Worm (Caenorhabditis elegans): ENCODE measurements around the gene ZK1307.8.
A peak's percentile ranks its signal among the peaks of the same experiment; 100 is the strongest.

ZK1307.8 gene

DNA sequence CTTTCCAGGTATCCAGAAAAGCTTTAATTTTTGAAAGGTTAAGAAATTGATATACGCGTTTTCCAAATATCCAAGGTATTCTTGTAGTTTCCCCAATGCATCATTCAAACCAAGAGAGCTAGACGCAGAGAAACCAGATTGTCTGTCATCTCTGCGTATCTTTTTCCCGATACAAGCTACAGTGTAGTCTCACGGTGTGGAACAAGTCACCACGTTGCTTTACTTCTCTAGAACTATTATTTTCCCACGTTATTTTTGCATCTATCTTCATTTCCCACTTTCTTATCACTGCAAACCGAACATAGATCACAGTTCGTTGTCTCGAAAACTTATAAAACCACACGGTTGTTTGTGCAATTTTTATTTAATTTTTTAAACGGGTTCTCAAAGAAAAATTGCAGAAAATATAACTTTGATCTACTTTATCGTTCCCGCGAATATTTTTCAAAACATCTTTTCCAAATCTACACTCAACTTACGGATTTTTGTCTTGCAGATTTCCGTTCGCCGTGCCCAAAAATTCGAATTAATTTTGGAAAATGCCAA, 31.9 kb downstream of the ZK1307.8 start, which contains the start of gene gstk-1 (continued):
- TF ChIP-seq madf-9 (GFP tag; conservative IDR thresholded peaks at IDR 0.05), result no peak
- no peak for TF ChIP-seq vab-7 (GFP tag; IDR thresholded peaks at IDR 0.05)
- TF ChIP-seq gei-8 (GFP tag; optimal IDR thresholded peaks at IDR 0.05), result no peak
- peak; percentile 30 for TF ChIP-seq mep-1 (tag; optimal IDR thresholded peaks at IDR 0.05)
- TF ChIP-seq lir-3 (tag; optimal IDR thresholded peaks at IDR 0.05), result no peak
- peak; percentile 2 for TF ChIP-seq aha-1 (tag)
- TF ChIP-seq ztf-11 (tag; optimal IDR thresholded peaks at IDR 0.05), result no peak
- TF ChIP-seq skn-1 (tag; optimal IDR thresholded peaks at IDR 0.05), result no peak
- TF ChIP-seq nhr-102 (tag; optimal IDR thresholded peaks at IDR 0.05), result peak; percentile 36
- no peak for TF ChIP-seq T26A8.4 (GFP tag; IDR thresholded peaks at IDR 0.05)
- TF ChIP-seq attf-4 (tag; optimal IDR thresholded peaks at IDR 0.05), result no peak
- no peak for TF ChIP-seq mxl-2 (GFP tag; conservative IDR thresholded peaks at IDR 0.05)
- TF ChIP-seq F49E8.2 (tag; optimal IDR thresholded peaks at IDR 0.05; ENCODE audit: borderline replicate concordance), result no peak
- TF ChIP-seq lin-15B (tag; optimal IDR thresholded peaks at IDR 0.05), result no peak
- peak; percentile 16 for TF ChIP-seq T20F7.1 (GFP tag; optimal IDR thresholded peaks at IDR 0.05)
- no peak for TF ChIP-seq Y105C5A.15 (GFP tag; IDR thresholded peaks at IDR 0.05)
- TF ChIP-seq R02D3.7 (tag; optimal IDR thresholded peaks at IDR 0.05), result no peak
- TF ChIP-seq dmd-8 (GFP tag; IDR thresholded peaks at IDR 0.05), result 0 out of 2 replicates have a peak, but pooled peaks have one; percentile 25
- TF ChIP-seq mdt-29 (GFP tag; IDR thresholded peaks at IDR 0.05), result no peak
- no peak for TF ChIP-seq unc-39 (tag; optimal IDR thresholded peaks at IDR 0.05)
- no peak for TF ChIP-seq snpc-4 (tag; optimal IDR thresholded peaks at IDR 0.05)
- no peak for TF ChIP-seq ctbp-1 (GFP tag; IDR thresholded peaks at IDR 0.05)
- TF ChIP-seq dmd-6 (GFP tag; IDR thresholded peaks at IDR 0.05), result peak; percentile 90
- TF ChIP-seq nhr-11 (tag; optimal IDR thresholded peaks at IDR 0.05), result no peak
- TF ChIP-seq zfp-3 (GFP tag; conservative IDR thresholded peaks at IDR 0.05), result no peak
- TF ChIP-seq nhr-28 (tag; optimal IDR thresholded peaks at IDR 0.05), result peak; percentile 62
- peak in 1 of 2 experiments; percentile 3 for TF ChIP-seq unc-62 (GFP tag; optimal IDR thresholded peaks at IDR 0.05 in 1 of 2)
- no peak for TF ChIP-seq unc-62 (tag; optimal IDR thresholded peaks at IDR 0.05)

ce11 chrII:9658915-9659314, 34.5 kb downstream of the ZK1307.8 start, which contains the start of gene ZK1320.2:
ZK1320.2 (minus strand) TSS chrII:9659002.
- no peak for TF ChIP-seq dmd-9 (GFP tag; IDR thresholded peaks at IDR 0.05)
- peak; percentile 17 for TF ChIP-seq dve-1 (tag; optimal IDR thresholded peaks at IDR 0.05; ENCODE audit: insufficient read depth)
- no peak for TF ChIP-seq daf-16 (GFP tag; optimal IDR thresholded peaks at IDR 0.05)
- peak; percentile 43 for TF ChIP-seq daf-16 (tag; optimal IDR thresholded peaks at IDR 0.05)
- TF ChIP-seq unc-39 (tag; optimal IDR thresholded peaks at IDR 0.05), result no peak
- no peak for TF ChIP-seq Y5F2A.4 (GFP tag; optimal IDR thresholded peaks at IDR 0.05)
- TF ChIP-seq ZK546.5 (tag; optimal IDR thresholded peaks at IDR 0.05), result no peak
- TF ChIP-seq ama-1 (optimal IDR thresholded peaks at IDR 0.05), result no peak
- TF ChIP-seq ceh-20 (GFP tag; IDR thresholded peaks at IDR 0.05), result no peak
- TF ChIP-seq gei-8 (GFP tag; optimal IDR thresholded peaks at IDR 0.05), result no peak
- TF ChIP-seq mep-1 (tag; optimal IDR thresholded peaks at IDR 0.05), result no peak
- peak; percentile 55 for TF ChIP-seq nhr-28 (tag; optimal IDR thresholded peaks at IDR 0.05)
- no peak for TF ChIP-seq tag-97 (GFP tag; IDR thresholded peaks at IDR 0.05)
- no peak for TF ChIP-seq Y75B8A.6 (GFP tag; IDR thresholded peaks at IDR 0.05)
- peak; percentile 69 for TF ChIP-seq pqm-1 (tag; optimal IDR thresholded peaks at IDR 0.05)
- peak; percentile 48; the same call in 1 of the 2 replicates for TF ChIP-seq dmd-6 (GFP tag; IDR thresholded peaks at IDR 0.05)
- TF ChIP-seq F49E8.2 (tag; optimal IDR thresholded peaks at IDR 0.05; ENCODE audit: borderline replicate concordance), result no peak

DNA sequence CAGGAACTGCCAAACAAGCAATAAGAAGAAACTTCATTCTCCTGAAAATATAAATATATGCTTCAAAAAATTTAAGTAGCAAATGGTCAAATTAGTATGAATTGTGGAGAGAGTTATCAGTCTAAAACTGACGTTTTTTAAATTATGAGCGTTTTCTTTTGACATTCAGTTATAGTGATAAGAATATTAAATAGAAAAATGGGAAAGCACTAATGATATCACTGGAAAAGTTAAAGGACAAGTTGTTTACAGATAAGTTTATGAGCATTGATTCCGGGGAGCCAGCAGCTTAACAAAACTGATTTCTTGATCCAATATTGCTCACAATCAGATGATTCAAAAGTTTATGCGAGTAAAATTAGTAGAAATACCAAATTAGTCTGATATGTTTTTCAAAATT, 36.0 kb downstream of the ZK1307.8 start, which contains the start of gene ZK1320.3:
TSS of gene ZK1320.3 (minus strand) at position 41 of the 400 bp plus-strand sequence.
- TF ChIP-seq ama-1 (optimal IDR thresholded peaks at IDR 0.05) (no peak), daf-16 (GFP tag; optimal IDR thresholded peaks at IDR 0.05) (no peak), daf-16 (tag; optimal IDR thresholded peaks at IDR 0.05) (peak; percentile 71), jun-1 (tag; optimal IDR thresholded peaks at IDR 0.05) (no peak), pqm-1 (tag; optimal IDR thresholded peaks at IDR 0.05) (peak; percentile 56), attf-4 (tag; optimal IDR thresholded peaks at IDR 0.05) (no peak), nhr-111 (GFP tag; optimal IDR thresholded peaks at IDR 0.05) (no peak), nhr-48 (tag; optimal IDR thresholded peaks at IDR 0.05) (no peak), ztf-7 (tag; optimal IDR thresholded peaks at IDR 0.05) (no peak), T26A8.4 (GFP tag; IDR thresholded peaks at IDR 0.05) (no peak), lin-38 (GFP tag; IDR thresholded peaks at IDR 0.05) (no peak), ceh-62 (tag; optimal IDR thresholded peaks at IDR 0.05) (no peak), fos-1 (tag; optimal IDR thresholded peaks at IDR 0.05) (no peak), spr-1 (tag; optimal IDR thresholded peaks at IDR 0.05) (no peak), dmd-6 (GFP tag; IDR thresholded peaks at IDR 0.05) (peak; percentile 64), zip-2 (tag; optimal IDR thresholded peaks at IDR 0.05) (no peak), ceh-44 (GFP tag; IDR thresholded peaks at IDR 0.05) (no peak), zfp-2 (tag; optimal IDR thresholded peaks at IDR 0.05) (no peak), daf-12 (tag; optimal IDR thresholded peaks at IDR 0.05) (no peak)

All from whole organism, L4 larva.